Fruit fly (Drosophila melanogaster): ENCODE measurements around the gene sl.

DNA sequence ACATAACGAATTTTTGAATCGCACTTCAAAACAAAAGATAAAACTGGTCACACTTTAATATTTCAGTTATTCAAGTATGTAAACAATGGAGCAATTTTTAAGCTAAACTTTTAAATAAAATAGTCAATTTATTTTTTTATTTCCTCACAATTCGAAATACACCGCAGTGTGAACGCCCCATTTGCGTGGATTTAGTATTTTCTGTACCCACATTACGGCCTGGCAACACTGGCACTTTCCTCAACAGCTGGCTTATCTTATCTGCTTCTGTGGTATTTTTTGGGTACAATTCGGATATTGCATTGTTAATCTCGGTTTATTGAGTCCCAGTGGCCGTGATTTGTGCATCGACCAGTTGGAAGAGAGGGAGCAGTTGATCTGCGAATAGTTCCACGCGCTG is at the start of gene sl:
- TF ChIP-seq psq (optimal IDR thresholded peaks at IDR 0.05) (no peak), Myc (optimal IDR thresholded peaks at IDR 0.05) (no peak), insv (optimal IDR thresholded peaks at IDR 0.05) (no peak), h (optimal IDR thresholded peaks at IDR 0.05) (no peak)

Measured in Kc167 (cell line).